Worm (Caenorhabditis elegans): Measurements from ENCODE around the gene egas-1.

egas-1 gene

DNA sequence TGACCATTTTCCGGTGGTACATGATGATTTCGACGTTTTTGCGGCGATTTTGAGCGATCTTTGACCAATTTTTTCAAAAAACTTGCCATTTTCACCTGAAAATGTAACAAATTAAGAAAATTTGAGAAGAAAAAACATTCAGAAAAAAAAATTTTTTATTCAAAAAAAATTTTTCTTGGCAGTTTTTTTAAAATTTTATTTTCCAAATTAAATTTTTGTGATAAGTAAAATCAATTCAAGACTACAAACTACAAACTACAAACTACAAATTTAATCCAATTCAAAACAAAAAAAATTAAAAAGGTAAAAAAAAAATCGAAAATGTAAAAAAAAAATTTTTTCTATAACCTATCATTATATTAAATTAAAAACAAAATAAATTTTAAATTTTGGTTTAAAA is 13.3 kb upstream of the egas-1 start, which contains the start of gene Y69H2.15:
Gene Y69H2.15, minus strand, starts transcription at position 101 of the 400 bp plus-strand sequence.
- TF ChIP-seq ets-7 (tag; optimal IDR thresholded peaks at IDR 0.05) (no peak), sea-1 (GFP tag; conservative IDR thresholded peaks at IDR 0.05) (no peak), ama-1 (optimal IDR thresholded peaks at IDR 0.05) (no peak), hnd-1 (tag; optimal IDR thresholded peaks at IDR 0.05) (no peak), aly-1 (tag; optimal IDR thresholded peaks at IDR 0.05) (no peak)

DNA sequence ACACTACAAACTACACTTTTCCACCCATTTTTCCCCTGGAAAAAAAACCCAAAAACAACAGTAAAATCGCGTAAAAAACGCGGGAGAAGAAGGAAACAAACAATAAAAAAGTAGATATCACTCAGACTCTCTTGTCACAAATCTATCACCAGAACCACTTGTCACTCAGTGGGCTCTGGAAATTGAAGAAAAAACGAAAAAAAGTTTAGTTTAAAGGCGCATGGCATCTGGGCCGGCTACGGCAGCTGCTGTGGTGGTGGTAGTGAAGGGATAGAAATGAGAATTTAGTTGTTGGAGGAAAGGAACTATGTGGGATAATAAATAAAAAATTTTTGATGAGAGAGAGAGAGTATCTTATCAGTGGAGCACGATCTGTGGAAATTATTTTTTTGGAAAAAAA is 12.7 kb upstream of the egas-1 start:
- TF ChIP-seq ets-7 (tag; optimal IDR thresholded peaks at IDR 0.05) (no peak), ceh-36 (tag; optimal IDR thresholded peaks at IDR 0.05) (no peak), sea-1 (GFP tag; conservative IDR thresholded peaks at IDR 0.05) (no peak), F13C5.2 (tag; optimal IDR thresholded peaks at IDR 0.05) (no peak), ama-1 (optimal IDR thresholded peaks at IDR 0.05) (no peak), tbx-37 (GFP tag; conservative IDR thresholded peaks at IDR 0.05) (no peak), tbx-11 (GFP tag; IDR thresholded peaks at IDR 0.05) (no peak)

DNA sequence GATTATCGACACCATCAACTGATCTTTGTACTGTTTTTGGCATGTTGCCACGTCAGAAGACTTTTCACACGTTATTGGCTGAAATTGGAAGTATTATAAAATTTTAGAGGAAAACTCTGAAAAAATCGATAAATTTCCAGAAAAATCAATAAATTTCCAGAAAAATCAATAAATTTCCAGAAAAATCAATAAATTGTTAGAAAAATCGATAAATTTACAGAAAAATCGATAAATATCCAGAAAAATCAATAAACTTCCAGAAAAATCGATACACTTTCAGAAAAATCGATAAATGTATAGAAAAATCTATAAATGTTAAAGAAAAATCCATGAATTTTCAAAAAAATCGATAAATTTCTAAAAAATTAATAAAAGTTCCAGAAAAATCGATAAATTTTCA is 11.2 kb upstream of the egas-1 start:
- TF ChIP-seq sea-1 (GFP tag; conservative IDR thresholded peaks at IDR 0.05), result no peak
- no peak for TF ChIP-seq ama-1 (optimal IDR thresholded peaks at IDR 0.05)
- TF ChIP-seq ets-7 (tag; optimal IDR thresholded peaks at IDR 0.05), result no peak
- TF ChIP-seq aly-1 (tag; optimal IDR thresholded peaks at IDR 0.05), result no peak
- no peak for TF ChIP-seq tbx-11 (GFP tag; IDR thresholded peaks at IDR 0.05)
- no peak for TF ChIP-seq tra-4 (tag; optimal IDR thresholded peaks at IDR 0.05)
- no peak for TF ChIP-seq tbx-37 (GFP tag; conservative IDR thresholded peaks at IDR 0.05)
- no peak for TF ChIP-seq hmg-4 (GFP tag; optimal IDR thresholded peaks at IDR 0.05)
- no peak for TF ChIP-seq hmbx-1 (tag; optimal IDR thresholded peaks at IDR 0.05)
- TF ChIP-seq F13C5.2 (tag; optimal IDR thresholded peaks at IDR 0.05), result no peak
- no peak for TF ChIP-seq ceh-36 (tag; optimal IDR thresholded peaks at IDR 0.05)
- TF ChIP-seq scrt-1 (GFP tag; IDR thresholded peaks at IDR 0.05), result no peak
- TF ChIP-seq hnd-1 (tag; optimal IDR thresholded peaks at IDR 0.05), result no peak
- no peak for TF ChIP-seq B0310.2 (tag; optimal IDR thresholded peaks at IDR 0.05)

- TF ChIP-seq tbx-37 (GFP tag; conservative IDR thresholded peaks at IDR 0.05), result no peak
- no peak for TF ChIP-seq aly-1 (tag; optimal IDR thresholded peaks at IDR 0.05)
- no peak for TF ChIP-seq ets-7 (tag; optimal IDR thresholded peaks at IDR 0.05)
- no peak for TF ChIP-seq B0310.2 (tag; optimal IDR thresholded peaks at IDR 0.05)
- TF ChIP-seq hmg-4 (GFP tag; optimal IDR thresholded peaks at IDR 0.05), result no peak
- no peak for TF ChIP-seq ama-1 (optimal IDR thresholded peaks at IDR 0.05)
- TF ChIP-seq flt-1 (GFP tag; IDR thresholded peaks at IDR 0.05), result no peak
- no peak for TF ChIP-seq hnd-1 (tag; optimal IDR thresholded peaks at IDR 0.05)
Observed at ce11 chrV:18631966-18632531, 8.1 kb upstream of the egas-1 start.

DNA sequence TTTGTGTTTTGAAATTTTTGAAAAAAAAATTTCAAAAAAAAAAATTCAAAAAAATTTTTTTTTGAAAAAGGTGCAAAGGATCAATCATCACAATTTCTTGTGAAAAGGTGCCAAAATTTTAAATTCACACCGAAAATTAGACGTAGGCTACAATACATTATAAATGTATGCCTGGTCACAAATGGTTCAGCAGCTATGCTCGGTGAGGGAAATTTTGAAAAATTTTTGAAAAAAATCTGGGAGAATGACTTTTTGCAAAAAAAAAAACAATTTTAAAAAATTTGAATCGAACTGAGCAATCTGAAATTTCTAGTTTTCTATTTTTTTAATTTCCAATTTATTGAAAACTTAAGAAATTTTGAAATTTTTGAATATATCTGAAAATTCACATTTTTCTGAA is 3.9 kb upstream of the egas-1 start, which contains the start of gene egas-3:
Gene egas-3, minus strand, starts transcription at position 101 of the 400 bp plus-strand sequence.
- no peak for TF ChIP-seq B0310.2 (tag; optimal IDR thresholded peaks at IDR 0.05)
- TF ChIP-seq flt-1 (GFP tag; IDR thresholded peaks at IDR 0.05), result no peak

DNA sequence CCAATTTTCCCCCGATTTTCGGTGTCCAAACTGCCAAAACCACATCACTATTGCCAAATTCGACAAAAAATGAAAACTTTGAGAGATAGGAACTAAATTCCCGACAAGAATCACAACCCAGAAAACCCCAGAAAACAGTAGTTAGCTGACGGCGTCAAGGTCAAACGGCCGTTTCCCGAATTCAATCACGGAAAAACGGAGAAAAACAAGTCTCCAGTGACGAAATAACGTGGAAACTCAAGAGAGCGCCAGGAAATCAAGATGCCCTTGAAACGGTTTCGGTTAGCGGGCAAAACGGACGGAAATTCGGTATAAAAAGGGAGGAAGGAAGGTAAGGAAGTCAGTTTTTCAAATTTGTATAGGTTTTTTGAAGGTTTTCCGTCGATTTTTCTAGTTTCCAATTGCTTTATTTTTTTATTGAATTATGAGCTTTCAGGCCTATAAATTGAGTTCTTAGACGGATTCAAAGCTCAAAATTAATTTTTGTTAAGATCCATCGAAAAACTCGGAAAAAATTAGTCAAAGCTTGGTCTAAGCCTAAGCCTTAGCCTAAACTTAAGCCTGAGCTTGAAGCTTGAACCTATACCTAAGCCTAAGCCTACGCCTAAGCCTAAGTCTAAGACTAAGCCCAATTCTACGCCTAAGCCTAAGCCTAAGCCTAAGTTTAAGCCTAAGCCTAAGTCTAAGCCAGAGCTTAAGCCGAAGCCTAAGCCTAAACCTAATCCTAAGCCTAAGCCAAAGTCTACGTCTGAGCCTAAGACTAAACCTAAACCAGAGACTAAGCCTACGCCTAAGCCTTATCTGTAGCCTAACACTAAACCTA is 2.3 kb upstream of the egas-1 start:
- TF ChIP-seq ceh-36 (tag; optimal IDR thresholded peaks at IDR 0.05), result peak; percentile 86
- no peak for TF ChIP-seq ama-1 (optimal IDR thresholded peaks at IDR 0.05)

DNA sequence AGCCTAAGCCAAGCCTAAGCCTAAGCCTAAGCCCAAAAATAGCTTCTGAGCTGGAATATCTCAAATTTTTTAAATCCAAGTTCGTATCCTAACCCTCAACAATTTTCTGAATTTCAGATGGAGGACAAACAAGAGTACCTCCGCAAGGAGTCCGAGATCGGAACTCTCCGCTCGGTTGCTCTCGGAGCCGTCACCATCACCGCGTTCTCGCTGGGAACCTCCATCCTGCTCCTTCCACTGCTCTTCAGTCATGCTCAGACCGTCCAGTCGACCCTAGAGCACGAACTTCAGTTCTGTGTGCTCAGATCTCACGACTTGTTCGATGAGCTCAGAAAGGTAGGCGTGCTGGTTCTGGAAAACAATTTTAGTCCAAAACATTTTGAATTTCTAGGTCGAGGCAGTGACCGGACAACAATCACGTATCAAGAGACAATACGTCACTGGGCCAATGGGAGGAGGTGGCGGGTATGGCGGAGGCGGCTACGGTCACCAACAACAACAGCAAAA is 1.7 kb upstream of the egas-1 start, which contains the start of gene col-42:
Gene col-42, plus strand, starts transcription at position 118 of the 507 bp plus-strand sequence.
- TF ChIP-seq ama-1 (optimal IDR thresholded peaks at IDR 0.05), result no peak
- no peak for TF ChIP-seq F13C5.2 (tag; optimal IDR thresholded peaks at IDR 0.05)
- TF ChIP-seq ceh-13 (GFP tag; optimal IDR thresholded peaks at IDR 0.05), result no peak
- TF ChIP-seq hmbx-1 (tag; optimal IDR thresholded peaks at IDR 0.05), result no peak
- TF ChIP-seq ceh-36 (tag; optimal IDR thresholded peaks at IDR 0.05), result peak; percentile 6
- TF ChIP-seq sea-1 (GFP tag; conservative IDR thresholded peaks at IDR 0.05), result no peak
- TF ChIP-seq hmg-4 (GFP tag; optimal IDR thresholded peaks at IDR 0.05), result no peak
- TF ChIP-seq B0310.2 (tag; optimal IDR thresholded peaks at IDR 0.05), result no peak

DNA sequence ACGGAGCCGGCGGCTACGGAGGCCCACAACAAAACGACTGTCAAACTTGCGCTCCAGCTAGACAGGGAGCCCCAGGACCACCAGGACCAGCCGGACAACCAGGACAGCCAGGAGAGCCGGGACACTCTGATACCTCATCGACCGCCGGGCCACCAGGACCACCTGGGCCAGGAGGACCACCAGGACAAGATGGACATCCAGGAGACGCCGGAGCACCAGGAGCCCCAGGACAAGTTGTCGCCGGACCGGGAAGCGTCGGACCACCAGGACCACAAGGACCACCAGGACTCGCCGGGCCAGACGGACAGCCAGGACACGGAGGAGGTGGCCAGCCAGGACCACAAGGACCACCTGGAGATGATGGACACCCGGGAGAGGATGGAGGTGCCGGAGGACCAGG is 1.0 kb upstream of the egas-1 start:
- no peak for TF ChIP-seq aly-1 (tag; optimal IDR thresholded peaks at IDR 0.05)
- no peak for TF ChIP-seq tra-4 (tag; optimal IDR thresholded peaks at IDR 0.05)
- TF ChIP-seq scrt-1 (GFP tag; IDR thresholded peaks at IDR 0.05), result 0 out of 2 replicates have a peak, but pooled peaks have one; percentile 10

DNA sequence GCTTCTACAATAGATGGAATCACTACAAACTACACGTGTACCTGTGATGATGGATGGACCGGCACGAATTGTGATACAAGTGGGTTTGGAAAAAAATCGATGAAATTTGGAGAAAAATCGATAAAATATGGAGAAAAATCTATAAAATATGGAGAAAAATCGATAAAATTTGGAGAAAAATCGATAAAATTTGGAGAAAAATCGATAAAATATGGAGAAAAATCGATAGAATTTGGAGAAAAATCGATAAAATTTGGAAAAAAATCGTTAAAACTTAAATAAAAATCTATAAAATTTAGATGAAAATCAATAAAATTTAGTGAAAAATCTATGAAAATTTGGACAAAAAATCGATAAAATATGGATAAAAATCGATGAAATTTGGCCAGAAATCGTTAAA is 4.2 kb downstream of the egas-1 start:
- TF ChIP-seq hmbx-1 (tag; optimal IDR thresholded peaks at IDR 0.05) (no peak), ceh-13 (GFP tag; optimal IDR thresholded peaks at IDR 0.05) (no peak), ets-7 (tag; optimal IDR thresholded peaks at IDR 0.05) (no peak), hnd-1 (tag; optimal IDR thresholded peaks at IDR 0.05) (no peak), B0310.2 (tag; optimal IDR thresholded peaks at IDR 0.05) (no peak), ama-1 (optimal IDR thresholded peaks at IDR 0.05) (no peak), ceh-36 (tag; optimal IDR thresholded peaks at IDR 0.05) (no peak), pes-1 (GFP tag; IDR thresholded peaks at IDR 0.05) (no peak), tbx-37 (GFP tag; conservative IDR thresholded peaks at IDR 0.05) (no peak)

All from whole organism, early embryonic.